Worm (Caenorhabditis elegans) whole organism, midembryonic: Measurements from ENCODE around the gene ash-2.

Experiments used
- T22C8.4 ChIP-seq: fragments of 200-800 bp; sonication (Bioruptor generic); IDR thresholded peaks from 2 replicates; pipeline ENCODE4 v1.3.6; 2022; ENCODE audit warnings: missing genetic modification characterization, missing compliant biosample characterization
- cog-1 ChIP-seq: sonication (generic microtip); optimal IDR thresholded peaks from 2 replicates; lab custom pipeline; 2016; ENCODE audit warnings: missing genetic modification characterization, missing compliant biosample characterization
- flt-1 ChIP-seq: fragments of 200-800 bp; sonication (Bioruptor generic); IDR thresholded peaks from 2 replicates; pipeline ENCODE4 v1.3.6; 2022; ENCODE audit warnings: missing genetic modification characterization, missing compliant biosample characterization
- klf-2 ChIP-seq: fragments of 200-800 bp; sonication (Bioruptor generic); conservative IDR thresholded peaks from 2 replicates; pipeline ENCODE4 v1.3.6; 2022; ENCODE audit warnings: missing genetic modification reagents, missing genetic modification characterization, missing compliant biosample characterization
- med-1 ChIP-seq: sonication (generic microtip); optimal IDR thresholded peaks from 2 replicates; lab custom pipeline; 2017; ENCODE audit warnings: missing genetic modification characterization, mild to moderate bottlenecking, missing compliant biosample characterization, antibody characterized with exemption, missing genetic modification reagents; ENCODE audit not compliant: insufficient read depth
- ref-1 ChIP-seq: fragments of 200-800 bp; sonication (Bioruptor generic); conservative IDR thresholded peaks from 2 replicates; pipeline ENCODE4 v1.3.6; 2022; ENCODE audit warnings: missing genetic modification reagents, missing genetic modification characterization, missing compliant biosample characterization
- tab-1 ChIP-seq: fragments of 200-800 bp; sonication (Bioruptor generic); IDR thresholded peaks from 2 replicates; pipeline ENCODE4 v1.3.6; 2022; ENCODE audit warnings: missing genetic modification characterization, missing compliant biosample characterization
- ztf-23 ChIP-seq: fragments of 200-800 bp; sonication (Bioruptor generic); IDR thresholded peaks from 2 replicates; pipeline ENCODE4 v1.3.6; 2022; ENCODE audit warnings: missing genetic modification reagents, missing genetic modification characterization, missing compliant biosample characterization
- ztf-29 ChIP-seq: fragments of 200-800 bp; sonication (Bioruptor generic); IDR thresholded peaks from 2 replicates; pipeline ENCODE4 v1.3.6; 2022; ENCODE audit warnings: missing genetic modification reagents, missing genetic modification characterization, missing compliant biosample characterization

- no peak for TF ChIP-seq klf-2 (GFP tag; lab: Robert Waterston, UW)
- no peak for TF ChIP-seq ztf-23 (GFP tag; lab: Robert Waterston, UW)
- TF ChIP-seq ztf-29 = peak; percentile 52; the same call in 1 of the 2 replicates
- TF ChIP-seq med-1 (GFP tag; lab: Kevin White, UChicago) = no peak
- TF ChIP-seq cog-1 (tag; lab: Kevin White, UChicago) = no peak
- TF ChIP-seq T22C8.4 (GFP tag; lab: Robert Waterston, UW) = no peak
- no peak for TF ChIP-seq flt-1 (GFP tag; lab: Robert Waterston, UW)
- no peak for TF ChIP-seq tab-1 (GFP tag; lab: Robert Waterston, UW)
- TF ChIP-seq ref-1 (GFP tag; lab: Robert Waterston, UW) = no peak
Observed at ce11 chrII:11930132-11930531, 49.5 kb upstream of the ash-2 start.
